Worm (Caenorhabditis elegans) whole organism, L1 larva: Measurements from ENCODE around the gene fahd-1.

Experiments
- C16A3.4 ChIP-seq: fragments of 150-350 bp; optimal IDR thresholded peaks from 2 replicates; lab custom pipeline; 2014; ENCODE audit warnings: missing biosample characterization, missing genetic modification characterization
- ama-1 ChIP-seq: fragments of 150-350 bp; optimal IDR thresholded peaks from 2 replicates; lab custom pipeline; 2014
- elt-2 ChIP-seq: sonication (generic microtip); optimal IDR thresholded peaks from 2 replicates; lab custom pipeline; 2016; ENCODE audit warnings: missing genetic modification characterization, mild to moderate bottlenecking, inconsistent platforms, missing compliant biosample characterization, missing genetic modification reagents
- lin-13 ChIP-seq: fragments of 150-350 bp; optimal IDR thresholded peaks from 2 replicates; lab custom pipeline; 2014; ENCODE audit warnings: missing biosample characterization, missing genetic modification reagents, missing genetic modification characterization
- lin-15B ChIP-seq: fragments of 150-350 bp; sonication (generic microtip); optimal IDR thresholded peaks from 3 replicates; lab custom pipeline; 2014; ENCODE audit warnings: missing biosample characterization, missing genetic modification characterization
- lsy-2 ChIP-seq, 2 experiments: fragments of 150-350 bp; optimal IDR thresholded peaks; 2 replicates each; lab custom pipeline; 2014; ENCODE audit warnings: missing biosample characterization in 2 of 2, missing genetic modification characterization in 2 of 2
- nhr-11 ChIP-seq: fragments of 150-350 bp; optimal IDR thresholded peaks from 2 replicates; lab custom pipeline; 2014; ENCODE audit warnings: missing biosample characterization, missing genetic modification characterization
- nhr-77 ChIP-seq: fragments of 150-350 bp; optimal IDR thresholded peaks from 2 replicates; lab custom pipeline; 2014; ENCODE audit warnings: missing biosample characterization, missing genetic modification characterization
- rnt-1 ChIP-seq: sonication (generic microtip); optimal IDR thresholded peaks from 2 replicates; lab custom pipeline; 2016; ENCODE audit warnings: mild to moderate bottlenecking, missing genetic modification characterization, moderate library complexity, missing compliant biosample characterization
- unc-30 ChIP-seq: sonication (generic microtip); optimal IDR thresholded peaks from 2 replicates; lab custom pipeline; 2017; ENCODE audit warnings: missing biosample characterization, missing genetic modification characterization
- unc-86 ChIP-seq: sonication (generic microtip); optimal IDR thresholded peaks from 2 replicates; lab custom pipeline; 2016; ENCODE audit warnings: missing genetic modification characterization, missing compliant biosample characterization
- ztf-11 ChIP-seq, 2 experiments: sonication (generic microtip); optimal IDR thresholded peaks; 2 replicates each; lab custom pipeline; 2016 to 2017; ENCODE audit warnings: missing genetic modification characterization in 2 of 2, missing biosample characterization in 1 of 2, missing compliant biosample characterization in 1 of 2

- no peak for TF ChIP-seq ama-1 (lab: Kevin White, UChicago)
- no peak for TF ChIP-seq elt-2 (tag; lab: Kevin White, UChicago)
- no peak for TF ChIP-seq lin-15B (tag; lab: Kevin White, UChicago)
- no peak for TF ChIP-seq ztf-11 (tag; optimal IDR thresholded peaks at IDR 0.05; lab: Kevin White, UChicago)
- no peak for TF ChIP-seq C16A3.4 (tag; lab: Kevin White, UChicago)
- TF ChIP-seq lsy-2 (tag; optimal IDR thresholded peaks at IDR 0.05; lab: Kevin White, UChicago): no peak
- no peak for TF ChIP-seq nhr-77
- TF ChIP-seq lin-13 (GFP tag; lab: Kevin White, UChicago): no peak
- no peak for TF ChIP-seq nhr-11
- TF ChIP-seq unc-86 (tag; lab: Kevin White, UChicago): no peak
- TF ChIP-seq unc-30: no peak
- TF ChIP-seq rnt-1 (tag; lab: Kevin White, UChicago): no peak
Measured at ce11 chrIII:7941417-7941816, 49.4 kb downstream of the fahd-1 start, which contains the start of gene kle-2.
